Fruit fly (Drosophila melanogaster): Measurements from ENCODE around the gene CG16734.

Gene CG16734

DNA sequence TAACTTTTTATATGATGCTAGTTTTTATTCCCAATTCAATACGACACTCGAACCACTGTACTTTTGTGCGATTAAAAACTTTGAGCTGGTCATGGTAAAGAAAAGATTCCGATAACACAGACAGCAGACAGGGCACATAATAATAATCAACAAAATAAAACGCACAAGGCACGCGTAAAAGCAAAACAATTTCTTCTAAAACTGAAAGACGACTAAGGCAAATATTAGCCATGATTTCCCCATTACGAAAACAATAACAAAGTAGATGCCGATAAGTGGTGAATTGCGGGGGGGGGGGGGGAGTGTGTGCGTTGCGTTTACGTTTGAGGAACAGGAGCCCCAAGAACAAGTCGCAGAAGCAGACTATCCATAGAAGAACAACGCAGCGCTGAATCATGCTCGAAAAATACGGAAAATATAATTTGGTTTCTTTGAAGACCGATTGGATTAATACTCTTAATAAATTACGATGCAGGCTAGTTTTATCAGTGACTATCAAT lies 20.0 kb upstream of the CG16734 start:
- TF ChIP-seq foxo (GFP tag; optimal IDR thresholded peaks at IDR 0.05) (no peak), Vsx2 (GFP tag; optimal IDR thresholded peaks at IDR 0.05; ENCODE audit: partially characterized antibody) (no peak), Jra (GFP tag; optimal IDR thresholded peaks at IDR 0.05) (no peak), Dfd (GFP tag; optimal IDR thresholded peaks at IDR 0.05) (peak; percentile 42), psq (GFP tag; optimal IDR thresholded peaks at IDR 0.05) (no peak)

- TF ChIP-seq dl (GFP tag; optimal IDR thresholded peaks at IDR 0.05; ENCODE audit: insufficient read depth in 1 of 2, partially characterized antibody in 2 of 2) (peak in 1 of 2 experiments; percentile 25), sv (GFP tag; optimal IDR thresholded peaks at IDR 0.05) (no peak), Hr83 (GFP tag; optimal IDR thresholded peaks at IDR 0.05; ENCODE audit: poor library complexity, severe bottlenecking) (no peak), Hr78 (GFP tag; optimal IDR thresholded peaks at IDR 0.05) (no peak), fru (GFP tag; optimal IDR thresholded peaks at IDR 0.05) (peak; percentile 42), Abd-B (GFP tag; optimal IDR thresholded peaks at IDR 0.05) (no peak), Sp1 (GFP tag; optimal IDR thresholded peaks at IDR 0.05) (no peak), h (GFP tag; optimal IDR thresholded peaks at IDR 0.05) (no peak), Dfd (GFP tag; optimal IDR thresholded peaks at IDR 0.05) (no peak), psq (GFP tag; optimal IDR thresholded peaks at IDR 0.05) (peak; percentile 97), Myc (optimal IDR thresholded peaks at IDR 0.05) (no peak), rgr (GFP tag; optimal IDR thresholded peaks at IDR 0.05) (no peak), usp (GFP tag; optimal IDR thresholded peaks at IDR 0.05) (no peak), Rel (GFP tag; optimal IDR thresholded peaks at IDR 0.05) (no peak), Rel (tag; optimal IDR thresholded peaks at IDR 0.05) (no peak), CG9705 (GFP tag; optimal IDR thresholded peaks at IDR 0.05) (no peak), N (GFP tag; optimal IDR thresholded peaks at IDR 0.05) (peak; percentile 55), Mio (GFP tag; optimal IDR thresholded peaks at IDR 0.05) (no peak), Jra (GFP tag; optimal IDR thresholded peaks at IDR 0.05) (no peak), sage (GFP tag; optimal IDR thresholded peaks at IDR 0.05) (no peak), Hnf4 (GFP tag; optimal IDR thresholded peaks at IDR 0.05) (no peak), Vsx2 (GFP tag; optimal IDR thresholded peaks at IDR 0.05; ENCODE audit: partially characterized antibody) (no peak), CrebA (GFP tag; optimal IDR thresholded peaks at IDR 0.05; ENCODE audit: borderline replicate concordance) (no peak), jim (GFP tag; optimal IDR thresholded peaks at IDR 0.05) (no peak), CG32264 (GFP tag; optimal IDR thresholded peaks at IDR 0.05) (no peak), dsf (GFP tag; optimal IDR thresholded peaks at IDR 0.05; ENCODE audit: borderline replicate concordance) (no peak), Dif (GFP tag; optimal IDR thresholded peaks at IDR 0.05; ENCODE audit: partially characterized antibody) (peak; percentile 17), woc (GFP tag; optimal IDR thresholded peaks at IDR 0.05) (no peak), pan (optimal IDR thresholded peaks at IDR 0.05) (no peak), tai (GFP tag; optimal IDR thresholded peaks at IDR 0.05) (no peak), foxo (GFP tag; optimal IDR thresholded peaks at IDR 0.05) (no peak), OdsH (GFP tag; optimal IDR thresholded peaks at IDR 0.05) (no peak), ey (GFP tag; optimal IDR thresholded peaks at IDR 0.05) (no peak), brk (GFP tag; optimal IDR thresholded peaks at IDR 0.05) (no peak), dmrt93B (GFP tag; optimal IDR thresholded peaks at IDR 0.05) (no peak), HLH106 (tag; optimal IDR thresholded peaks at IDR 0.05) (no peak), br (GFP tag; optimal IDR thresholded peaks at IDR 0.05) (peak; percentile 10), GATAd (GFP tag; optimal IDR thresholded peaks at IDR 0.05) (no peak), lola (GFP tag; optimal IDR thresholded peaks at IDR 0.05) (no peak)
These were observed 18.8 kb upstream of the CG16734 start for dm6 chr3R:9236070-9236492.

dm6 chr3R:9236883-9237267 lies 18.0 kb upstream of the CG16734 start:
- no peak for TF ChIP-seq usp (GFP tag; optimal IDR thresholded peaks at IDR 0.05)
- peak; percentile 26 for TF ChIP-seq Hnf4 (GFP tag; optimal IDR thresholded peaks at IDR 0.05)
- TF ChIP-seq tai (GFP tag; optimal IDR thresholded peaks at IDR 0.05): peak; percentile 41
- no peak for TF ChIP-seq Mio (GFP tag; optimal IDR thresholded peaks at IDR 0.05)
- TF ChIP-seq Hr78 (GFP tag; optimal IDR thresholded peaks at IDR 0.05): no peak
- peak; percentile 88 to 94 for TF ChIP-seq dl (GFP tag; optimal IDR thresholded peaks at IDR 0.05; ENCODE audit: insufficient read depth in 1 of 2, partially characterized antibody in 2 of 2)
- TF ChIP-seq sv (GFP tag; optimal IDR thresholded peaks at IDR 0.05): peak; percentile 30
- TF ChIP-seq foxo (GFP tag; optimal IDR thresholded peaks at IDR 0.05): peak; percentile 31 to 60
- TF ChIP-seq br (GFP tag; optimal IDR thresholded peaks at IDR 0.05): peak; percentile 58
- TF ChIP-seq Dif (GFP tag; optimal IDR thresholded peaks at IDR 0.05; ENCODE audit: partially characterized antibody): peak; percentile 97
- peak; percentile 28 for TF ChIP-seq Jra (GFP tag; optimal IDR thresholded peaks at IDR 0.05)
- TF ChIP-seq N (GFP tag; optimal IDR thresholded peaks at IDR 0.05): no peak
- peak; percentile 51 for TF ChIP-seq rgr (GFP tag; optimal IDR thresholded peaks at IDR 0.05)
- TF ChIP-seq dmrt93B (GFP tag; optimal IDR thresholded peaks at IDR 0.05): no peak
- TF ChIP-seq woc (GFP tag; optimal IDR thresholded peaks at IDR 0.05): no peak
- TF ChIP-seq CrebA (GFP tag; optimal IDR thresholded peaks at IDR 0.05; ENCODE audit: borderline replicate concordance): no peak
- peak; percentile 22 for TF ChIP-seq OdsH (GFP tag; optimal IDR thresholded peaks at IDR 0.05)
- TF ChIP-seq Dfd (GFP tag; optimal IDR thresholded peaks at IDR 0.05): no peak
- TF ChIP-seq Rel (GFP tag; optimal IDR thresholded peaks at IDR 0.05): peak; percentile 80
- TF ChIP-seq Rel (tag; optimal IDR thresholded peaks at IDR 0.05): peak; percentile 90
- TF ChIP-seq jim (GFP tag; optimal IDR thresholded peaks at IDR 0.05): no peak
- no peak for TF ChIP-seq Abd-B (GFP tag; optimal IDR thresholded peaks at IDR 0.05)
- TF ChIP-seq Sp1 (GFP tag; optimal IDR thresholded peaks at IDR 0.05): peak; percentile 40
- TF ChIP-seq psq (GFP tag; optimal IDR thresholded peaks at IDR 0.05): peak; percentile 58
- no peak for TF ChIP-seq lola (GFP tag; optimal IDR thresholded peaks at IDR 0.05)
- peak; percentile 55 for TF ChIP-seq CG32264 (GFP tag; optimal IDR thresholded peaks at IDR 0.05)
- no peak for TF ChIP-seq Myc (optimal IDR thresholded peaks at IDR 0.05)
- no peak for TF ChIP-seq ey (GFP tag; optimal IDR thresholded peaks at IDR 0.05)
- TF ChIP-seq Vsx2 (GFP tag; optimal IDR thresholded peaks at IDR 0.05; ENCODE audit: partially characterized antibody): peak; percentile 77
- peak; percentile 79 for TF ChIP-seq Hr83 (GFP tag; optimal IDR thresholded peaks at IDR 0.05; ENCODE audit: poor library complexity, severe bottlenecking)
- peak; percentile 16 for TF ChIP-seq fru (GFP tag; optimal IDR thresholded peaks at IDR 0.05)
- peak; percentile 63 for TF ChIP-seq h (GFP tag; optimal IDR thresholded peaks at IDR 0.05)
- TF ChIP-seq pan (optimal IDR thresholded peaks at IDR 0.05): no peak
- no peak for TF ChIP-seq CG9705 (GFP tag; optimal IDR thresholded peaks at IDR 0.05)
- TF ChIP-seq sage (GFP tag; optimal IDR thresholded peaks at IDR 0.05): peak; percentile 50
- TF ChIP-seq brk (GFP tag; optimal IDR thresholded peaks at IDR 0.05): peak; percentile 42
